Worm (Caenorhabditis elegans): Measurements from ENCODE around the gene dli-1.

DNA sequence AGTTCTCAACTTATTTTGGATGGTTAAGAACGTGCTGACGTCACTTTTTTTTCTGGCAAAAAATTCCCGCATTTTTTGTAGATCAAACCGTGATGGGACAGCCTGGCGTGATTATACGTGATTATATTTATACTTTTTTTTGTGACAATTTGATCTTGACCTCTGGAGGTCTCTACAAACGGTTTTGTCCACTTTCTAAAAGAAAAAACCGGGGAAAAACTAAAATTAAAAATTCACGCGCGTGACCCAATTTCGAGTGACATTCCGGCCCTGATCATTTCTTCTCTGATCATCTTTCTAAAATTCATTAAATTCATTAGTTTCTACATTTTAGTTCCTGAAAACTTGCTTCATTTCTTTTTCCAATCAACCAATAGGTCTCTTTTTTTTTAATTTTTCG lies 6.3 kb upstream of the dli-1 start, which contains the start of gene rde-11:
- TF ChIP-seq zip-11 (GFP tag; IDR thresholded peaks at IDR 0.05) = no peak
- TF ChIP-seq skn-1 (tag; optimal IDR thresholded peaks at IDR 0.05) = no peak
- no peak for TF ChIP-seq mep-1 (tag; optimal IDR thresholded peaks at IDR 0.05)
- no peak for TF ChIP-seq unc-62 (GFP tag; optimal IDR thresholded peaks at IDR 0.05 in 1 of 2)
- TF ChIP-seq unc-62 (tag; optimal IDR thresholded peaks at IDR 0.05) = no peak
- TF ChIP-seq nhr-28 (tag; optimal IDR thresholded peaks at IDR 0.05) = no peak
- TF ChIP-seq pha-4 (GFP tag; IDR thresholded peaks at IDR 0.05) = no peak
- no peak for TF ChIP-seq pha-4 (tag; optimal IDR thresholded peaks at IDR 0.05)
- no peak for TF ChIP-seq lir-3 (tag; optimal IDR thresholded peaks at IDR 0.05)
- TF ChIP-seq nhr-237 (tag; optimal IDR thresholded peaks at IDR 0.05) = no peak
- TF ChIP-seq mdt-29 (GFP tag; IDR thresholded peaks at IDR 0.05) = no peak
- TF ChIP-seq Y75B8A.6 (GFP tag; IDR thresholded peaks at IDR 0.05) = no peak
- TF ChIP-seq nhr-76 (tag; optimal IDR thresholded peaks at IDR 0.05) = no peak
- TF ChIP-seq madf-9 (GFP tag; conservative IDR thresholded peaks at IDR 0.05) = no peak
- TF ChIP-seq fos-1 (tag; optimal IDR thresholded peaks at IDR 0.05) = no peak

All from whole organism, L4 larva.